Worm (Caenorhabditis elegans) whole organism, L1 larva: ENCODE measurements around the gene R05G6.9.

Experiments used
- C16A3.4 ChIP-seq: fragments of 150-350 bp; optimal IDR thresholded peaks from 2 replicates; lab custom pipeline; 2014; ENCODE audit warnings: missing biosample characterization, missing genetic modification characterization
- F16B12.6 ChIP-seq: fragments of 150-350 bp; optimal IDR thresholded peaks from 2 replicates; lab custom pipeline; 2014; ENCODE audit warnings: missing biosample characterization, missing genetic modification characterization
- Y116A8C.19 ChIP-seq: sonication (generic microtip); optimal IDR thresholded peaks from 2 replicates; lab custom pipeline; 2016; ENCODE audit warnings: missing compliant biosample characterization, missing genetic modification characterization, borderline replicate concordance
- aha-1 ChIP-seq: fragments of 150-350 bp; optimal IDR thresholded peaks from 2 replicates; lab custom pipeline; 2014; ENCODE audit warnings: missing biosample characterization, missing genetic modification characterization
- aly-2 ChIP-seq: fragments of 150-350 bp; optimal IDR thresholded peaks from 2 replicates; lab custom pipeline; 2014; ENCODE audit warnings: missing biosample characterization, missing genetic modification characterization
- blmp-1 ChIP-seq: fragments of 150-350 bp; optimal IDR thresholded peaks from 2 replicates; lab custom pipeline; 2014; ENCODE audit warnings: missing biosample characterization, missing genetic modification characterization
- ceh-63 ChIP-seq: fragments of 200-800 bp; sonication (Bioruptor generic); optimal IDR thresholded peaks from 2 replicates; lab custom pipeline; 2018; ENCODE audit warnings: mild to moderate bottlenecking, missing genetic modification characterization, missing compliant biosample characterization
- ceh-82 ChIP-seq, 3 experiments: fragments of 150-350 bp in 1 of 3; sonication (generic microtip) in 2 of 3; optimal IDR thresholded peaks; 2 replicates each; lab custom pipeline; 2014 to 2017; ENCODE audit warnings: missing biosample characterization in 3 of 3, missing genetic modification characterization in 3 of 3
- ces-1 ChIP-seq: fragments of 150-350 bp; optimal IDR thresholded peaks from 2 replicates; lab custom pipeline; 2014; ENCODE audit warnings: missing biosample characterization, missing genetic modification reagents, missing genetic modification characterization
- dpl-1 ChIP-seq, 3 experiments: fragments of 150-350 bp in 2 of 3; sonication (generic microtip) in 1 of 3; optimal IDR thresholded peaks; 2 replicates each; lab custom pipeline; 2014 to 2017; ENCODE audit warnings: missing biosample characterization in 3 of 3, missing genetic modification characterization in 3 of 3, missing genetic modification reagents in 3 of 3
- egl-13 ChIP-seq: sonication (generic microtip); optimal IDR thresholded peaks from 2 replicates; lab custom pipeline; 2016; ENCODE audit warnings: missing genotype, missing genetic modification reagents, missing genetic modification characterization, missing compliant biosample characterization
- egl-27 ChIP-seq, 2 experiments: fragments of 150-350 bp in 1 of 2; sonication (generic microtip); optimal IDR thresholded peaks; 3 replicates each; lab custom pipeline; 2017 to 2018; ENCODE audit warnings: missing biosample characterization in 2 of 2, missing genetic modification characterization in 2 of 2, missing genetic modification reagents in 2 of 2
- elt-2 ChIP-seq: sonication (generic microtip); optimal IDR thresholded peaks from 2 replicates; lab custom pipeline; 2016; ENCODE audit warnings: missing genetic modification characterization, mild to moderate bottlenecking, inconsistent platforms, missing compliant biosample characterization, missing genetic modification reagents
- fkh-4 ChIP-seq: sonication (generic microtip); optimal IDR thresholded peaks from 2 replicates; lab custom pipeline; 2016; ENCODE audit warnings: missing compliant biosample characterization, missing genetic modification characterization, borderline replicate concordance
- fos-1 ChIP-seq: fragments of 150-350 bp; optimal IDR thresholded peaks from 2 replicates; lab custom pipeline; 2014; ENCODE audit warnings: missing biosample characterization, missing genetic modification characterization
- grh-1 ChIP-seq: fragments of 200-800 bp; sonication (Bioruptor generic); IDR thresholded peaks from 2 replicates; pipeline ENCODE4 v1.3.6; 2022; ENCODE audit warnings: missing genetic modification reagents, missing genetic modification characterization, missing compliant biosample characterization
- hlh-17 ChIP-seq: fragments of 200-800 bp; sonication (Bioruptor generic); optimal IDR thresholded peaks from 2 replicates; lab custom pipeline; 2018; ENCODE audit warnings: missing genetic modification characterization, mild to moderate bottlenecking, missing compliant biosample characterization, moderate library complexity, borderline replicate concordance
- hpl-2 ChIP-seq: fragments of 150-350 bp; optimal IDR thresholded peaks from 2 replicates; lab custom pipeline; 2014; ENCODE audit warnings: missing biosample characterization, missing genetic modification reagents, missing genetic modification characterization
- irx-1 ChIP-seq: sonication (generic microtip); optimal IDR thresholded peaks from 2 replicates; lab custom pipeline; 2016; ENCODE audit warnings: missing genetic modification characterization, missing compliant biosample characterization
- lin-14 ChIP-seq: fragments of 200-800 bp; sonication (Bioruptor generic); optimal IDR thresholded peaks from 2 replicates; lab custom pipeline; 2018; ENCODE audit warnings: mild to moderate bottlenecking, missing genetic modification characterization, moderate library complexity, missing compliant biosample characterization
- lin-15B ChIP-seq: fragments of 150-350 bp; sonication (generic microtip); optimal IDR thresholded peaks from 3 replicates; lab custom pipeline; 2014; ENCODE audit warnings: missing biosample characterization, missing genetic modification characterization
- lin-35 ChIP-seq, 2 experiments: fragments of 150-350 bp; optimal IDR thresholded peaks; 2 replicates each; lab custom pipeline; 2014; ENCODE audit warnings: missing biosample characterization in 2 of 2, missing genetic modification characterization in 2 of 2, missing genetic modification reagents in 2 of 2
- lin-39 ChIP-seq: fragments of 150-350 bp; optimal IDR thresholded peaks from 2 replicates; lab custom pipeline; 2014; ENCODE audit warnings: missing biosample characterization, missing genetic modification reagents, missing genetic modification characterization
- lsy-2 ChIP-seq, 2 experiments: fragments of 150-350 bp; optimal IDR thresholded peaks; 2 replicates each; lab custom pipeline; 2014; ENCODE audit warnings: missing biosample characterization in 2 of 2, missing genetic modification characterization in 2 of 2
- mdl-1 ChIP-seq, 2 experiments: fragments of 150-350 bp; optimal IDR thresholded peaks; 2 replicates each; lab custom pipeline; 2014 to 2017; ENCODE audit warnings: missing biosample characterization in 2 of 2, missing genetic modification characterization in 2 of 2, inconsistent platforms in 1 of 2
- mef-2 ChIP-seq: fragments of 150-350 bp; optimal IDR thresholded peaks from 2 replicates; lab custom pipeline; 2014; ENCODE audit warnings: missing biosample characterization, missing genetic modification characterization
- mep-1 ChIP-seq: fragments of 150-350 bp; optimal IDR thresholded peaks from 2 replicates; lab custom pipeline; 2014; ENCODE audit warnings: missing biosample characterization, missing genetic modification characterization
- nhr-19 ChIP-seq: fragments of 200-800 bp; sonication (Bioruptor generic); conservative IDR thresholded peaks from 2 replicates; pipeline ENCODE4 v1.3.6; 2022; ENCODE audit warnings: missing genetic modification characterization, missing compliant biosample characterization
- nhr-237 ChIP-seq: fragments of 150-350 bp; optimal IDR thresholded peaks from 2 replicates; lab custom pipeline; 2014; ENCODE audit warnings: missing biosample characterization, missing genetic modification characterization
- nhr-77 ChIP-seq: fragments of 150-350 bp; optimal IDR thresholded peaks from 2 replicates; lab custom pipeline; 2014; ENCODE audit warnings: missing biosample characterization, missing genetic modification characterization
- nhr-84 ChIP-seq: sonication (generic microtip); optimal IDR thresholded peaks from 2 replicates; lab custom pipeline; 2017; ENCODE audit warnings: missing biosample characterization, missing genetic modification characterization
- nhr-90 ChIP-seq: sonication (generic microtip); optimal IDR thresholded peaks from 2 replicates; lab custom pipeline; 2016; ENCODE audit warnings: mild to moderate bottlenecking, missing genetic modification characterization, missing compliant biosample characterization; ENCODE audit not compliant: poor library complexity
- pqm-1 ChIP-seq: sonication (generic microtip); optimal IDR thresholded peaks from 3 replicates; lab custom pipeline; 2017; ENCODE audit warnings: missing biosample characterization, missing genetic modification characterization
- snpc-4 ChIP-seq: fragments of 150-350 bp; optimal IDR thresholded peaks from 2 replicates; lab custom pipeline; 2014; ENCODE audit warnings: missing biosample characterization, missing genetic modification characterization
- snu-23 ChIP-seq: sonication (generic microtip); optimal IDR thresholded peaks from 2 replicates; lab custom pipeline; 2016; ENCODE audit warnings: missing genetic modification characterization, missing compliant biosample characterization
- sptf-1 ChIP-seq: fragments of 150-350 bp; optimal IDR thresholded peaks from 2 replicates; lab custom pipeline; 2014; ENCODE audit warnings: missing biosample characterization, missing genetic modification characterization
- sup-37 ChIP-seq: fragments of 200-800 bp; sonication (Bioruptor generic); optimal IDR thresholded peaks from 2 replicates; lab custom pipeline; 2018; ENCODE audit warnings: mild to moderate bottlenecking, missing genetic modification characterization, missing compliant biosample characterization
- unc-30 ChIP-seq: sonication (generic microtip); optimal IDR thresholded peaks from 2 replicates; lab custom pipeline; 2017; ENCODE audit warnings: missing biosample characterization, missing genetic modification characterization
- unc-86 ChIP-seq: sonication (generic microtip); optimal IDR thresholded peaks from 2 replicates; lab custom pipeline; 2016; ENCODE audit warnings: missing genetic modification characterization, missing compliant biosample characterization
- vab-15 ChIP-seq: sonication (generic microtip); optimal IDR thresholded peaks from 2 replicates; lab custom pipeline; 2017; ENCODE audit warnings: missing genotype, mild to moderate bottlenecking, missing genetic modification characterization, missing compliant biosample characterization
- xbp-1 ChIP-seq: sonication (generic microtip); optimal IDR thresholded peaks from 2 replicates; lab custom pipeline; 2016; ENCODE audit warnings: missing genetic modification characterization, missing compliant biosample characterization
- ztf-11 ChIP-seq, 2 experiments: sonication (generic microtip); optimal IDR thresholded peaks; 2 replicates each; lab custom pipeline; 2016 to 2017; ENCODE audit warnings: missing genetic modification characterization in 2 of 2, missing biosample characterization in 1 of 2, missing compliant biosample characterization in 1 of 2
- ztf-4 ChIP-seq: fragments of 150-350 bp; optimal IDR thresholded peaks from 2 replicates; lab custom pipeline; 2014; ENCODE audit warnings: missing biosample characterization, missing genetic modification characterization

R05G6.9 gene

DNA sequence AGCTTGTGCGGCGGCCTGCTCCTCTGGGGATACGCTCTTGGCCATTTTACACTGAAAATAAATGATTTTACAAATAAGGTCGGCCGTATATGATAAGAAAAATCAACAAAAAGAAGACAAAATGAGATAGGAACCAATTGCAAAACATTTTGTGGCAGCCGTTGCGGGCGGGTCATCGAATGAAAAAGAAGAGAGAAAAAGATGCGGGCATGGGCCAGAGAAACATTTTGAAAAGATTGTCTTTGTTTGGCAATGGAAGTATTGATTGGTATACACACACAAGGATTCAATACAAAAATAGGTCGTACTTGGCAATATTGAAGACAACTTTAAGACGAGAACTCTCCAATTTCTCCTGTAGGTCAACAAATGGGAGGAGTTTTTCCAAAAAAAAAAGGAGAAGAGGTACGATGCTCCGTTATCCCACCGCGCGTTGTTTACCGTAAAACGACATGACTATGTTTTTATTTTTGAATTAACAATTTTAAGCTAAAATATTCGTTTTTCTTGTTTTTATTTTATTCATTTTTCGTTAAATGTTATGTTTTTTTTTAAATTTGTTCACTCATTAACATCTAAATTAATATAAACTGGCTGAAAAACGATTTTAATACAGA is 3.3 kb downstream of the R05G6.9 start, which contains the start of the genes plc-4 and R05G6.4 (continued):
- TF ChIP-seq snu-23 (GFP tag; lab: Kevin White, UChicago) = peak; percentile 56
- no peak for TF ChIP-seq ztf-4 (tag; lab: Kevin White, UChicago)
- no peak for TF ChIP-seq grh-1
- TF ChIP-seq elt-2 = no peak
- TF ChIP-seq ceh-82 (tag; optimal IDR thresholded peaks at IDR 0.05; lab: Kevin White, UChicago) = peak in 2 of 3 experiments; percentile 15 to 27
- no peak for TF ChIP-seq ces-1 (GFP tag; lab: Kevin White, UChicago)
- peak; percentile 60 for TF ChIP-seq C16A3.4 (tag; lab: Kevin White, UChicago)
- TF ChIP-seq nhr-90 (tag; lab: Kevin White, UChicago) = peak; percentile 52
- peak; percentile 37 to 59 (median 55) for TF ChIP-seq dpl-1 (GFP tag; optimal IDR thresholded peaks at IDR 0.05; lab: Kevin White, UChicago)
- no peak for TF ChIP-seq mdl-1 (tag; optimal IDR thresholded peaks at IDR 0.05; lab: Kevin White, UChicago)
- no peak for TF ChIP-seq nhr-237 (tag; lab: Kevin White, UChicago)
- no peak for TF ChIP-seq nhr-84 (tag; lab: Kevin White, UChicago)
- peak; percentile 57 for TF ChIP-seq mep-1 (tag; lab: Kevin White, UChicago)
- TF ChIP-seq aly-2 = no peak
- no peak for TF ChIP-seq mef-2 (tag; lab: Kevin White, UChicago)
- TF ChIP-seq fos-1 (tag; lab: Kevin White, UChicago) = no peak
- TF ChIP-seq pqm-1 (tag; lab: Kevin White, UChicago) = no peak
- TF ChIP-seq lin-14 (GFP tag; lab: Kevin White, UChicago) = peak; percentile 48
- TF ChIP-seq nhr-19 (GFP tag; lab: Robert Waterston, UW) = peak; percentile 13; the same call in 1 of the 2 replicates
- TF ChIP-seq ztf-11 (tag; optimal IDR thresholded peaks at IDR 0.05; lab: Kevin White, UChicago) = no peak
- no peak for TF ChIP-seq ceh-63
- no peak for TF ChIP-seq sptf-1 (tag; lab: Kevin White, UChicago)
- no peak for TF ChIP-seq hlh-17 (GFP tag; lab: Kevin White, UChicago)
- TF ChIP-seq unc-30 (tag; lab: Kevin White, UChicago) = no peak
- peak; percentile 4 for TF ChIP-seq F16B12.6 (tag; lab: Kevin White, UChicago)
- TF ChIP-seq lin-15B = no peak
- no peak for TF ChIP-seq irx-1 (tag; lab: Kevin White, UChicago)
- no peak for TF ChIP-seq fkh-4 (tag; lab: Kevin White, UChicago)
- TF ChIP-seq unc-86 (tag; lab: Kevin White, UChicago) = no peak
- TF ChIP-seq xbp-1 (tag; lab: Kevin White, UChicago) = peak; percentile 42
- no peak for TF ChIP-seq lin-39 (tag; lab: Kevin White, UChicago)
- no peak for TF ChIP-seq aha-1 (tag; lab: Kevin White, UChicago)
- peak; percentile 42 to 65 for TF ChIP-seq lin-35 (GFP tag; optimal IDR thresholded peaks at IDR 0.05; lab: Kevin White, UChicago)
- TF ChIP-seq nhr-77 = peak; percentile 16
- TF ChIP-seq hpl-2 = no peak
- peak; percentile 53 to 68 for TF ChIP-seq lsy-2 (tag; optimal IDR thresholded peaks at IDR 0.05; lab: Kevin White, UChicago)
- TF ChIP-seq egl-27 (tag; optimal IDR thresholded peaks at IDR 0.05; lab: Kevin White, UChicago) = no peak
- no peak for TF ChIP-seq Y116A8C.19 (tag; lab: Kevin White, UChicago)
- peak; percentile 53 for TF ChIP-seq blmp-1 (tag; lab: Kevin White, UChicago)
- TF ChIP-seq sup-37 = no peak
- no peak for TF ChIP-seq snpc-4
- no peak for TF ChIP-seq egl-13
- no peak for TF ChIP-seq vab-15 (tag; lab: Kevin White, UChicago)
